Worm (Caenorhabditis elegans) whole organism, young adult: ENCODE results near the gene unc-9.

Experiments used
- B0035.1 ChIP-seq: sonication (generic microtip); optimal IDR thresholded peaks from 2 replicates; lab custom pipeline; 2016; ENCODE audit warnings: missing genetic modification characterization, mild to moderate bottlenecking, missing compliant biosample characterization, missing genotype, missing genetic modification reagents
- C06A6.2 ChIP-seq: fragments of 200-800 bp; sonication (Bioruptor generic); conservative IDR thresholded peaks from 2 replicates; pipeline ENCODE4 v1.3.6; 2022; ENCODE audit warnings: missing genetic modification characterization, missing compliant biosample characterization
- D2030.7 ChIP-seq: fragments of 200-800 bp; sonication (Bioruptor generic); IDR thresholded peaks from 2 replicates; pipeline ENCODE4 v1.3.6; 2022; ENCODE audit warnings: missing genetic modification reagents, missing genetic modification characterization, missing compliant biosample characterization
- F37B4.10 ChIP-seq: fragments of 200-800 bp; sonication (Bioruptor generic); IDR thresholded peaks from 2 replicates; pipeline ENCODE4 v1.3.6; 2022; ENCODE audit warnings: missing genetic modification characterization, missing compliant biosample characterization
- K12H6.12 ChIP-seq: fragments of 200-800 bp; sonication (Bioruptor generic); optimal IDR thresholded peaks from 2 replicates; lab custom pipeline; 2018; ENCODE audit warnings: mild to moderate bottlenecking, missing genetic modification characterization, missing compliant biosample characterization
- Y53F4B.3 ChIP-seq: fragments of 200-800 bp; sonication (Bioruptor generic); IDR thresholded peaks from 2 replicates; pipeline ENCODE4 v1.3.6; 2022; ENCODE audit warnings: missing genetic modification reagents, missing genetic modification characterization, missing compliant biosample characterization
- Y56A3A.18 ChIP-seq: fragments of 200-800 bp; sonication (Bioruptor generic); IDR thresholded peaks from 2 replicates; pipeline ENCODE4 v1.3.6; 2022; ENCODE audit warnings: missing genetic modification reagents, missing genetic modification characterization, missing compliant biosample characterization
- Y67H2A.10 ChIP-seq: fragments of 200-800 bp; sonication (Bioruptor generic); conservative IDR thresholded peaks from 2 replicates; pipeline ENCODE4 v1.3.6; 2022; ENCODE audit warnings: missing genetic modification reagents, missing genetic modification characterization, missing compliant biosample characterization
- Y95B8A.8 ChIP-seq: fragments of 200-800 bp; sonication (Bioruptor generic); IDR thresholded peaks from 2 replicates; pipeline ENCODE4 v1.3.6; 2022; ENCODE audit warnings: missing genetic modification reagents, missing genetic modification characterization, missing compliant biosample characterization
- ZK185.1 ChIP-seq: sonication (generic microtip); optimal IDR thresholded peaks from 2 replicates; lab custom pipeline; 2016; ENCODE audit warnings: mild to moderate bottlenecking, missing genetic modification characterization, missing compliant biosample characterization; ENCODE audit not compliant: poor library complexity, severe bottlenecking
- aptf-2 ChIP-seq: fragments of 200-800 bp; sonication (Bioruptor generic); conservative IDR thresholded peaks from 2 replicates; pipeline ENCODE4 v1.3.6; 2022; ENCODE audit warnings: missing genetic modification reagents, missing genetic modification characterization, missing compliant biosample characterization
- aptf-3 ChIP-seq: fragments of 200-800 bp; sonication (Bioruptor generic); IDR thresholded peaks from 2 replicates; pipeline ENCODE4 v1.3.6; 2022; ENCODE audit warnings: missing genetic modification characterization, missing compliant biosample characterization
- atf-7 ChIP-seq: sonication (generic microtip); optimal IDR thresholded peaks from 2 replicates; lab custom pipeline; 2017; ENCODE audit warnings: mild to moderate bottlenecking, missing genetic modification characterization, missing compliant biosample characterization
- attf-5 ChIP-seq: fragments of 200-800 bp; sonication (Bioruptor generic); optimal IDR thresholded peaks from 2 replicates; lab custom pipeline; 2018; ENCODE audit warnings: mild to moderate bottlenecking, missing genetic modification characterization, missing compliant biosample characterization
- cebp-1 ChIP-seq, 2 experiments: fragments of 200-800 bp in 1 of 2; sonication (Bioruptor generic) in 1 of 2; sonication (generic microtip) in 1 of 2; IDR thresholded peaks in 1 of 2; optimal IDR thresholded peaks in 1 of 2; 2 replicates each; pipeline versions ENCODE4 v1.3.6 to Lab custom; 2017 to 2022; ENCODE audit warnings: missing compliant biosample characterization in 2 of 2, missing genetic modification characterization in 2 of 2, mild to moderate bottlenecking in 1 of 2, missing genetic modification reagents in 1 of 2, moderate library complexity in 1 of 2
- cebp-2 ChIP-seq: fragments of 200-800 bp; sonication (Bioruptor generic); IDR thresholded peaks from 2 replicates; pipeline ENCODE4 v1.3.6; 2022; ENCODE audit warnings: missing genetic modification characterization, missing compliant biosample characterization
- ceh-40 ChIP-seq: fragments of 200-800 bp; sonication (Bioruptor generic); IDR thresholded peaks from 2 replicates; pipeline ENCODE4 v1.3.6; 2022; ENCODE audit warnings: missing genetic modification characterization, missing compliant biosample characterization
- ceh-58 ChIP-seq: fragments of 200-800 bp; sonication (Bioruptor generic); IDR thresholded peaks from 2 replicates; pipeline ENCODE4 v1.3.6; 2022; ENCODE audit warnings: missing genetic modification characterization, missing compliant biosample characterization
- chd-7 ChIP-seq: sonication (generic microtip); optimal IDR thresholded peaks from 2 replicates; lab custom pipeline; 2016; ENCODE audit warnings: mild to moderate bottlenecking, missing genetic modification characterization, moderate library complexity, missing compliant biosample characterization
- dpff-1 ChIP-seq: sonication (generic microtip); optimal IDR thresholded peaks from 2 replicates; lab custom pipeline; 2017; ENCODE audit warnings: mild to moderate bottlenecking, missing genetic modification characterization, missing compliant biosample characterization
- efl-1 ChIP-seq: fragments of 150-350 bp; optimal IDR thresholded peaks from 2 replicates; lab custom pipeline; 2014; ENCODE audit warnings: missing biosample characterization, missing genetic modification reagents, missing genetic modification characterization
- ekl-4 ChIP-seq: fragments of 200-800 bp; sonication (Bioruptor generic); IDR thresholded peaks from 2 replicates; pipeline ENCODE4 v1.3.6; 2022; ENCODE audit warnings: missing genetic modification reagents, missing genetic modification characterization, missing compliant biosample characterization
- ets-4 ChIP-seq: fragments of 200-800 bp; sonication (Bioruptor generic); optimal IDR thresholded peaks from 2 replicates; lab custom pipeline; 2018; ENCODE audit warnings: mild to moderate bottlenecking, missing genetic modification characterization, missing compliant biosample characterization
- him-1 ChIP-seq: sonication (generic microtip); optimal IDR thresholded peaks from 2 replicates; lab custom pipeline; 2016; ENCODE audit warnings: missing genotype, missing genetic modification reagents, missing genetic modification characterization, missing compliant biosample characterization
- hlh-12 ChIP-seq: sonication (generic microtip); optimal IDR thresholded peaks from 2 replicates; lab custom pipeline; 2016; ENCODE audit warnings: missing genetic modification characterization, missing compliant biosample characterization
- hlh-26 ChIP-seq: fragments of 200-800 bp; sonication (Bioruptor generic); conservative IDR thresholded peaks from 2 replicates; pipeline ENCODE4 v1.3.6; 2022; ENCODE audit warnings: missing genetic modification reagents, missing genetic modification characterization, missing compliant biosample characterization
- hmg-1.2 ChIP-seq: fragments of 200-800 bp; sonication (Bioruptor generic); IDR thresholded peaks from 2 replicates; pipeline ENCODE4 v1.3.6; 2022; ENCODE audit warnings: missing genetic modification reagents, missing genetic modification characterization, missing compliant biosample characterization
- hmg-20 ChIP-seq: fragments of 200-800 bp; sonication (Bioruptor generic); IDR thresholded peaks from 2 replicates; pipeline ENCODE4 v1.3.6; 2022; ENCODE audit warnings: missing genetic modification reagents, missing genetic modification characterization, missing compliant biosample characterization
- lin-35 ChIP-seq, 3 experiments: fragments of 150-350 bp in 2 of 3; sonication (generic microtip) in 1 of 3; optimal IDR thresholded peaks; 2 replicates each; lab custom pipeline; 2014 to 2018; ENCODE audit warnings: missing biosample characterization in 3 of 3, missing genetic modification characterization in 3 of 3, missing genetic modification reagents in 3 of 3
- lin-54 ChIP-seq: fragments of 200-800 bp; sonication (Bioruptor generic); optimal IDR thresholded peaks from 2 replicates; lab custom pipeline; 2018; ENCODE audit warnings: mild to moderate bottlenecking, missing genetic modification characterization, missing compliant biosample characterization
- lir-1 ChIP-seq: fragments of 200-800 bp; sonication (Bioruptor generic); conservative IDR thresholded peaks from 2 replicates; pipeline ENCODE4 v1.3.6; 2022; ENCODE audit warnings: missing genetic modification reagents, missing genetic modification characterization, missing compliant biosample characterization
- lsy-27 ChIP-seq: sonication (generic microtip); optimal IDR thresholded peaks from 2 replicates; lab custom pipeline; 2017; ENCODE audit warnings: missing genetic modification characterization, mild to moderate bottlenecking, missing compliant biosample characterization, antibody characterized with exemption, missing genotype, borderline replicate concordance; ENCODE audit not compliant: insufficient read depth
- madf-10 ChIP-seq: sonication (generic microtip); optimal IDR thresholded peaks from 2 replicates; lab custom pipeline; 2016; ENCODE audit warnings: mild to moderate bottlenecking, missing genetic modification characterization, missing compliant biosample characterization
- mxl-1 ChIP-seq: sonication (generic microtip); optimal IDR thresholded peaks from 2 replicates; lab custom pipeline; 2016; ENCODE audit warnings: missing genetic modification characterization, missing compliant biosample characterization
- nfya-2 ChIP-seq: fragments of 200-800 bp; sonication (Bioruptor generic); IDR thresholded peaks from 2 replicates; pipeline ENCODE4 v1.3.6; 2022; ENCODE audit warnings: missing genetic modification reagents, missing genetic modification characterization, missing compliant biosample characterization
- nhr-179 ChIP-seq: sonication (generic microtip); optimal IDR thresholded peaks from 2 replicates; lab custom pipeline; 2016; ENCODE audit warnings: mild to moderate bottlenecking, missing genetic modification characterization, missing compliant biosample characterization
- nhr-27 ChIP-seq: fragments of 200-800 bp; sonication (Bioruptor generic); optimal IDR thresholded peaks from 2 replicates; lab custom pipeline; 2018; ENCODE audit warnings: mild to moderate bottlenecking, missing genetic modification characterization, moderate library complexity, missing compliant biosample characterization
- rec-8 ChIP-seq, 2 experiments: sonication (generic microtip); optimal IDR thresholded peaks; 2 replicates each; lab custom pipeline; 2016; ENCODE audit warnings: mild to moderate bottlenecking in 2 of 2, missing genetic modification characterization in 2 of 2, missing genetic modification reagents in 2 of 2, missing genotype in 2 of 2, missing biosample characterization in 1 of 2, missing compliant biosample characterization in 1 of 2, moderate library complexity in 1 of 2
- sea-2 ChIP-seq: fragments of 200-800 bp; sonication (Bioruptor generic); IDR thresholded peaks from 2 replicates; pipeline ENCODE4 v1.3.6; 2022; ENCODE audit warnings: missing genetic modification characterization, missing compliant biosample characterization
- snpc-3.4 ChIP-seq: sonication (generic microtip); optimal IDR thresholded peaks from 2 replicates; lab custom pipeline; 2017; ENCODE audit warnings: missing genetic modification characterization, mild to moderate bottlenecking, missing compliant biosample characterization, antibody characterized with exemption, moderate library complexity, missing genotype, missing genetic modification reagents
- snpc-4 ChIP-seq, 5 experiments: fragments of 150-350 bp in 1 of 5; sonication (generic microtip) in 4 of 5; optimal IDR thresholded peaks; 2 replicates each; lab custom pipeline; 2014 to 2018; ENCODE audit warnings: missing genetic modification characterization in 5 of 5, missing biosample characterization in 3 of 5, antibody characterized with exemption in 2 of 5, mild to moderate bottlenecking in 2 of 5, missing compliant biosample characterization in 2 of 5, missing genotype in 2 of 5, moderate library complexity in 2 of 5, missing genetic modification reagents in 1 of 5
- unc-62 ChIP-seq: fragments of 150-350 bp; optimal IDR thresholded peaks from 2 replicates; lab custom pipeline; 2014; ENCODE audit warnings: missing biosample characterization, missing genetic modification reagents, missing genetic modification characterization
- xnd-1 ChIP-seq: sonication (generic microtip); optimal IDR thresholded peaks from 2 replicates; lab custom pipeline; 2016; ENCODE audit warnings: missing genotype, missing genetic modification reagents, missing genetic modification characterization, missing compliant biosample characterization
- ztf-18 ChIP-seq: sonication (generic microtip); optimal IDR thresholded peaks from 2 replicates; lab custom pipeline; 2016; ENCODE audit warnings: missing genotype, mild to moderate bottlenecking, missing genetic modification characterization, missing compliant biosample characterization
- ztf-25 ChIP-seq: fragments of 200-800 bp; sonication (Bioruptor generic); IDR thresholded peaks from 2 replicates; pipeline ENCODE4 v1.3.6; 2022; ENCODE audit warnings: missing genetic modification reagents, missing genetic modification characterization, missing compliant biosample characterization
- ztf-26 ChIP-seq: sonication (generic microtip); optimal IDR thresholded peaks from 2 replicates; lab custom pipeline; 2017; ENCODE audit warnings: missing genetic modification characterization, missing compliant biosample characterization

Gene unc-9

ce11 chrX:13264550-13264949 lies 63.0 kb downstream of the unc-9 start (continued):
- TF ChIP-seq snpc-3.4 (peak; percentile 60), mxl-1 (peak; percentile 78), ztf-25 (GFP tag; lab: Robert Waterston, UW) (peak; percentile 80; the same call in 1 of the 2 replicates), cebp-1 (GFP tag; IDR thresholded peaks at IDR 0.05; lab: Robert Waterston, UW) (no peak; the same call in 1 of the 2 replicates), cebp-1 (tag; optimal IDR thresholded peaks at IDR 0.05; lab: Kevin White, UChicago) (no peak), attf-5 (GFP tag; lab: Kevin White, UChicago) (no peak), C06A6.2 (GFP tag; lab: Robert Waterston, UW) (no peak), lsy-27 (tag; lab: Kevin White, UChicago) (no peak), rec-8 (tag; optimal IDR thresholded peaks at IDR 0.05; lab: Kevin White, UChicago) (peak; percentile 44 to 68), dpff-1 (no peak), xnd-1 (tag; lab: Kevin White, UChicago) (no peak), ceh-40 (GFP tag; lab: Robert Waterston, UW) (peak; percentile 66; the same call in 1 of the 2 replicates), Y67H2A.10 (GFP tag; lab: Robert Waterston, UW) (0 out of 2 replicates have a peak, but pooled peaks have one; percentile 17), B0035.1 (tag; lab: Kevin White, UChicago) (peak; percentile 53), hlh-12 (tag; lab: Kevin White, UChicago) (peak; percentile 41), nhr-27 (no peak), lir-1 (GFP tag; lab: Robert Waterston, UW) (peak; percentile 63; the same call in 1 of the 2 replicates), lin-54 (GFP tag; lab: Kevin White, UChicago) (no peak), sea-2 (0 out of 2 replicates have a peak, but pooled peaks have one; percentile 61), ekl-4 (GFP tag; lab: Robert Waterston, UW) (peak; percentile 82), Y56A3A.18 (GFP tag; lab: Robert Waterston, UW) (peak; percentile 86), madf-10 (tag; lab: Kevin White, UChicago) (peak; percentile 64), hmg-20 (GFP tag; lab: Robert Waterston, UW) (peak; percentile 35; the same call in 1 of the 2 replicates), ets-4 (GFP tag; lab: Kevin White, UChicago) (no peak), K12H6.12 (tag; lab: Kevin White, UChicago) (peak; percentile 39), hlh-26 (GFP tag; lab: Robert Waterston, UW) (no peak), F37B4.10 (GFP tag; lab: Robert Waterston, UW) (peak; percentile 89; the same call in 1 of the 2 replicates), cebp-2 (GFP tag; lab: Robert Waterston, UW) (peak; percentile 88; the same call in 1 of the 2 replicates), nhr-179 (tag; lab: Kevin White, UChicago) (no peak), ztf-18 (tag; lab: Kevin White, UChicago) (peak; percentile 60), chd-7 (tag; lab: Kevin White, UChicago) (peak; percentile 76), Y95B8A.8 (GFP tag; lab: Robert Waterston, UW) (0 out of 2 replicates have a peak, but pooled peaks have one; percentile 9), nfya-2 (GFP tag; lab: Robert Waterston, UW) (no peak), unc-62 (GFP tag; lab: Kevin White, UChicago) (no peak), aptf-2 (GFP tag; lab: Robert Waterston, UW) (0 out of 2 replicates have a peak, but pooled peaks have one; percentile 34), lin-35 (GFP tag; optimal IDR thresholded peaks at IDR 0.05; lab: Kevin White, UChicago) (peak in 1 of 3 experiments; percentile 20), aptf-3 (GFP tag; lab: Robert Waterston, UW) (peak; percentile 79; the same call in 1 of the 2 replicates), ZK185.1 (tag; lab: Kevin White, UChicago) (peak; percentile 60), hmg-1.2 (peak; percentile 83), snpc-4 (GFP tag; optimal IDR thresholded peaks at IDR 0.05; lab: Kevin White, UChicago) (no peak), snpc-4 (tag; optimal IDR thresholded peaks at IDR 0.05; lab: Kevin White, UChicago) (peak in 3 of 4 experiments; percentile 49 to 71 (median 71)), Y53F4B.3 (GFP tag; lab: Robert Waterston, UW) (no peak), atf-7 (tag; lab: Kevin White, UChicago) (peak; percentile 55), ztf-26 (tag; lab: Kevin White, UChicago) (no peak), efl-1 (no peak), him-1 (tag; lab: Kevin White, UChicago) (peak; percentile 88), D2030.7 (GFP tag; lab: Robert Waterston, UW) (peak; percentile 54), ceh-58 (GFP tag; lab: Robert Waterston, UW) (no peak)
